Worm (Caenorhabditis elegans) whole organism, L4 larva: ENCODE data around the gene R10E11.9.
A peak's percentile ranks its signal among the peaks of the same experiment; 100 is the strongest.

Experiments used
- F10B5.3 ChIP-seq: sonication (generic microtip); optimal IDR thresholded peaks from 2 replicates; lab custom pipeline; 2016; ENCODE audit warnings: mild to moderate bottlenecking, missing genetic modification characterization, missing compliant biosample characterization
- F44E2.7 ChIP-seq: fragments of 200-800 bp; sonication (Bioruptor generic); IDR thresholded peaks from 2 replicates; pipeline ENCODE4 v2.1.2; 2022; ENCODE audit warnings: missing genetic modification characterization, missing compliant biosample characterization
- R02D3.7 ChIP-seq: fragments of 150-350 bp; sonication (generic microtip); optimal IDR thresholded peaks from 3 replicates; lab custom pipeline; 2014; ENCODE audit warnings: missing biosample characterization, missing genetic modification characterization
- T20F7.1 ChIP-seq: fragments of 200-800 bp; sonication (Bioruptor generic); optimal IDR thresholded peaks from 2 replicates; lab custom pipeline; 2018; ENCODE audit warnings: mild to moderate bottlenecking, missing genetic modification characterization, missing compliant biosample characterization
- T26A8.4 ChIP-seq: fragments of 200-800 bp; sonication (Bioruptor generic); IDR thresholded peaks from 2 replicates; pipeline ENCODE4 v1.3.6; 2022; ENCODE audit warnings: missing genetic modification characterization, missing compliant biosample characterization
- Y105C5A.15 ChIP-seq: fragments of 200-800 bp; sonication (Bioruptor generic); IDR thresholded peaks from 2 replicates; pipeline ENCODE4 v1.3.6; 2022; ENCODE audit warnings: missing genetic modification characterization, missing compliant biosample characterization
- aha-1 ChIP-seq: fragments of 150-350 bp; peaks from one replicate; lab custom pipeline; 2014; ENCODE audit warnings: missing biosample characterization, missing genetic modification characterization
- aly-2 ChIP-seq: sonication (generic microtip); optimal IDR thresholded peaks from 2 replicates; lab custom pipeline; 2018; ENCODE audit warnings: missing biosample characterization, missing genetic modification characterization
- ama-1 ChIP-seq: fragments of 150-350 bp; optimal IDR thresholded peaks from 2 replicates; lab custom pipeline; 2014; ENCODE audit warnings: inconsistent platforms, mixed read lengths
- ceh-28 ChIP-seq: fragments of 150-350 bp; optimal IDR thresholded peaks from 2 replicates; lab custom pipeline; 2014; ENCODE audit warnings: missing biosample characterization, missing genetic modification reagents, missing genetic modification characterization
- ceh-82 ChIP-seq: sonication (generic microtip); optimal IDR thresholded peaks from 2 replicates; lab custom pipeline; 2017; ENCODE audit warnings: missing biosample characterization, missing genetic modification characterization
- ctbp-1 ChIP-seq: fragments of 200-800 bp; sonication (Bioruptor generic); IDR thresholded peaks from 2 replicates; pipeline ENCODE4 v1.3.6; 2022; ENCODE audit warnings: missing genetic modification reagents, missing genetic modification characterization, missing compliant biosample characterization
- daf-12 ChIP-seq: fragments of 150-350 bp; optimal IDR thresholded peaks from 2 replicates; lab custom pipeline; 2014; ENCODE audit warnings: missing biosample characterization, missing genetic modification reagents, missing genetic modification characterization
- daf-16 ChIP-seq, 3 experiments: sonication (generic microtip); optimal IDR thresholded peaks; 2 replicates each; lab custom pipeline; 2016 to 2017; ENCODE audit warnings: missing genetic modification characterization in 3 of 3, missing genetic modification reagents in 3 of 3, mild to moderate bottlenecking in 2 of 3, missing compliant biosample characterization in 2 of 3, missing biosample characterization in 1 of 3, moderate library complexity in 1 of 3
- daf-8 ChIP-seq: fragments of 200-800 bp; sonication (Bioruptor generic); IDR thresholded peaks from 2 replicates; pipeline ENCODE4 v1.3.6; 2022; ENCODE audit warnings: missing genetic modification characterization, missing compliant biosample characterization
- dve-1 ChIP-seq: sonication (generic microtip); optimal IDR thresholded peaks from 2 replicates; lab custom pipeline; 2017; ENCODE audit warnings: antibody characterized with exemption, mild to moderate bottlenecking, missing genetic modification characterization, missing compliant biosample characterization; ENCODE audit not compliant: insufficient read depth
- egl-27 ChIP-seq: sonication (generic microtip); optimal IDR thresholded peaks from 3 replicates; lab custom pipeline; 2017; ENCODE audit warnings: missing biosample characterization, missing genetic modification reagents, missing genetic modification characterization
- fos-1 ChIP-seq: fragments of 150-350 bp; optimal IDR thresholded peaks from 2 replicates; lab custom pipeline; 2014; ENCODE audit warnings: missing biosample characterization, missing genetic modification characterization
- hif-1 ChIP-seq, 2 experiments: sonication (generic microtip); optimal IDR thresholded peaks; 2 replicates each; lab custom pipeline; 2016 to 2017; ENCODE audit warnings: missing compliant biosample characterization in 2 of 2, missing genetic modification characterization in 2 of 2, missing genetic modification reagents in 2 of 2, missing genotype in 2 of 2, mild to moderate bottlenecking in 1 of 2
- hlh-11 ChIP-seq: fragments of 200-800 bp; sonication (Bioruptor generic); optimal IDR thresholded peaks from 2 replicates; lab custom pipeline; 2018; ENCODE audit warnings: mild to moderate bottlenecking, missing genetic modification characterization, missing compliant biosample characterization
- hlh-30 ChIP-seq: sonication (generic microtip); optimal IDR thresholded peaks from 2 replicates; lab custom pipeline; 2017; ENCODE audit warnings: antibody characterized with exemption, mild to moderate bottlenecking, missing genetic modification characterization, missing compliant biosample characterization; ENCODE audit not compliant: insufficient read depth
- hmg-1.1 ChIP-seq: fragments of 200-800 bp; sonication (Bioruptor generic); IDR thresholded peaks from 2 replicates; pipeline ENCODE4 v1.3.6; 2022; ENCODE audit warnings: missing genetic modification reagents, missing genetic modification characterization, missing compliant biosample characterization
- lin-13 ChIP-seq: fragments of 150-350 bp; optimal IDR thresholded peaks from 2 replicates; lab custom pipeline; 2014; ENCODE audit warnings: missing biosample characterization, missing genetic modification reagents, missing genetic modification characterization
- lin-38 ChIP-seq: fragments of 200-800 bp; sonication (Bioruptor generic); IDR thresholded peaks from 2 replicates; pipeline ENCODE4 v1.3.6; 2022; ENCODE audit warnings: missing genetic modification reagents, missing genetic modification characterization, missing compliant biosample characterization
- lin-39 ChIP-seq: fragments of 150-350 bp; optimal IDR thresholded peaks from 2 replicates; lab custom pipeline; 2014; ENCODE audit warnings: missing biosample characterization, missing genetic modification reagents, missing genetic modification characterization
- lir-3 ChIP-seq: sonication (generic microtip); optimal IDR thresholded peaks from 2 replicates; lab custom pipeline; 2016; ENCODE audit warnings: mild to moderate bottlenecking, missing genetic modification characterization, missing compliant biosample characterization
- lsy-2 ChIP-seq, 2 experiments: fragments of 150-350 bp in 1 of 2; sonication (generic microtip) in 1 of 2; optimal IDR thresholded peaks; 2 replicates each; lab custom pipeline; 2014 to 2017; ENCODE audit warnings: missing biosample characterization in 2 of 2, missing genetic modification characterization in 2 of 2
- madf-9 ChIP-seq: fragments of 200-800 bp; sonication (Bioruptor generic); conservative IDR thresholded peaks from 2 replicates; pipeline ENCODE4 v1.3.6; 2022; ENCODE audit warnings: missing genetic modification reagents, missing genetic modification characterization, missing compliant biosample characterization
- mdt-29 ChIP-seq: fragments of 200-800 bp; sonication (Bioruptor generic); IDR thresholded peaks from 2 replicates; pipeline ENCODE4 v1.3.6; 2022; ENCODE audit warnings: missing genetic modification reagents, missing genetic modification characterization, missing compliant biosample characterization
- mes-2 ChIP-seq: sonication (generic microtip); optimal IDR thresholded peaks from 2 replicates; lab custom pipeline; 2016; ENCODE audit warnings: missing genotype, mild to moderate bottlenecking, missing genetic modification characterization, missing compliant biosample characterization; ENCODE audit not compliant: poor library complexity, severe bottlenecking
- nhr-10 ChIP-seq: fragments of 150-350 bp; optimal IDR thresholded peaks from 2 replicates; lab custom pipeline; 2014; ENCODE audit warnings: missing biosample characterization, missing genetic modification characterization
- nhr-11 ChIP-seq: fragments of 150-350 bp; optimal IDR thresholded peaks from 2 replicates; lab custom pipeline; 2014; ENCODE audit warnings: missing biosample characterization, missing genetic modification characterization
- nhr-41 ChIP-seq: fragments of 200-800 bp; sonication (Bioruptor generic); IDR thresholded peaks from 2 replicates; pipeline ENCODE4 v1.3.6; 2022; ENCODE audit warnings: missing genetic modification reagents, missing genetic modification characterization, missing compliant biosample characterization
- nhr-6 ChIP-seq: fragments of 150-350 bp; optimal IDR thresholded peaks from 2 replicates; lab custom pipeline; 2014; ENCODE audit warnings: missing biosample characterization, missing genetic modification characterization
- nhr-77 ChIP-seq: fragments of 150-350 bp; optimal IDR thresholded peaks from 2 replicates; lab custom pipeline; 2014; ENCODE audit warnings: missing biosample characterization, missing genetic modification characterization
- saeg-2 ChIP-seq: fragments of 200-800 bp; sonication (Bioruptor generic); IDR thresholded peaks from 2 replicates; pipeline ENCODE4 v1.3.6; 2022; ENCODE audit warnings: missing genetic modification reagents, missing genetic modification characterization, missing compliant biosample characterization
- sdz-12 ChIP-seq: fragments of 200-800 bp; sonication (Bioruptor generic); optimal IDR thresholded peaks from 2 replicates; lab custom pipeline; 2018; ENCODE audit warnings: mild to moderate bottlenecking, missing genetic modification characterization, missing compliant biosample characterization
- tra-1 ChIP-seq: fragments of 200-800 bp; sonication (Bioruptor generic); IDR thresholded peaks from 2 replicates; pipeline ENCODE4 v1.3.6; 2022; ENCODE audit warnings: missing genetic modification reagents, missing genetic modification characterization, missing compliant biosample characterization
- zfp-2 ChIP-seq: sonication (generic microtip); optimal IDR thresholded peaks from 2 replicates; lab custom pipeline; 2016; ENCODE audit warnings: mild to moderate bottlenecking, missing genetic modification characterization, missing compliant biosample characterization
- zip-2 ChIP-seq: fragments of 150-350 bp; optimal IDR thresholded peaks from 2 replicates; lab custom pipeline; 2014; ENCODE audit warnings: missing biosample characterization, missing genetic modification characterization
- ztf-11 ChIP-seq: fragments of 150-350 bp; optimal IDR thresholded peaks from 2 replicates; lab custom pipeline; 2014; ENCODE audit warnings: missing biosample characterization, missing genetic modification characterization

Gene R10E11.9

ce11 chrIII:9817087-9817612 lies 23.7 kb upstream of the R10E11.9 start, which contains the start of gene cnx-1 (continued):
- TF ChIP-seq egl-27 (tag; lab: Kevin White, UChicago) (no peak), nhr-6 (tag; lab: Kevin White, UChicago) (peak; percentile 63), daf-8 (no peak), lin-39 (tag; lab: Kevin White, UChicago) (no peak), R02D3.7 (tag; lab: Kevin White, UChicago) (no peak), nhr-41 (GFP tag; lab: Robert Waterston, UW) (no peak), lin-13 (GFP tag; lab: Kevin White, UChicago) (no peak), F10B5.3 (tag; lab: Kevin White, UChicago) (no peak), ctbp-1 (GFP tag; lab: Robert Waterston, UW) (no peak), aha-1 (tag; lab: Kevin White, UChicago) (peak; percentile 84), nhr-77 (tag; lab: Kevin White, UChicago) (no peak), tra-1 (GFP tag; lab: Robert Waterston, UW) (no peak), sdz-12 (GFP tag; lab: Kevin White, UChicago) (no peak), saeg-2 (no peak), madf-9 (no peak), mdt-29 (GFP tag; lab: Robert Waterston, UW) (no peak), Y105C5A.15 (GFP tag; lab: Robert Waterston, UW) (no peak), ceh-28 (tag; lab: Kevin White, UChicago) (peak; percentile 28), daf-12 (no peak), ceh-82 (no peak), hmg-1.1 (GFP tag; lab: Robert Waterston, UW) (no peak; the same call in none of the 2 replicates), F44E2.7 (0 out of 2 replicates have a peak, but pooled peaks have one; percentile 22), zfp-2 (tag; lab: Kevin White, UChicago) (no peak), aly-2 (tag; lab: Kevin White, UChicago) (no peak), zip-2 (no peak), nhr-11 (peak; percentile 30), mes-2 (tag; lab: Kevin White, UChicago) (peak; percentile 41), nhr-10 (no peak), hlh-11 (tag; lab: Kevin White, UChicago) (peak; percentile 16), lir-3 (tag; lab: Kevin White, UChicago) (no peak)

- TF ChIP-seq dve-1, result no peak
- TF ChIP-seq lir-3 (tag; lab: Kevin White, UChicago), result no peak
- TF ChIP-seq T26A8.4 (GFP tag; lab: Robert Waterston, UW), result 0 out of 2 replicates have a peak, but pooled peaks have one; percentile 13
- no peak for TF ChIP-seq fos-1 (tag; lab: Kevin White, UChicago)
- TF ChIP-seq ztf-11 (tag; lab: Kevin White, UChicago), result no peak
- no peak for TF ChIP-seq zfp-2 (tag; lab: Kevin White, UChicago)
- TF ChIP-seq daf-16 (GFP tag; optimal IDR thresholded peaks at IDR 0.05; lab: Kevin White, UChicago), result no peak
- no peak for TF ChIP-seq daf-16 (tag; optimal IDR thresholded peaks at IDR 0.05; lab: Kevin White, UChicago)
These were observed 19.7 kb upstream of the R10E11.9 start, which contains the start of gene ZK632.14 for ce11 chrIII:9813146-9813545. TSS of gene ZK632.14 (plus strand) at chrIII:9813446.

- TF ChIP-seq hlh-30 (tag; lab: Kevin White, UChicago), result peak; percentile 9
- peak; percentile 35 for TF ChIP-seq mes-2 (tag; lab: Kevin White, UChicago)
- no peak for TF ChIP-seq ceh-82
- peak; percentile 53 for TF ChIP-seq lin-38
- no peak for TF ChIP-seq ama-1 (lab: Kevin White, UChicago)
- TF ChIP-seq hif-1 (tag; optimal IDR thresholded peaks at IDR 0.05; lab: Kevin White, UChicago), result peak in 1 of 2 experiments; percentile 54
- peak; percentile 3 for TF ChIP-seq dve-1
- TF ChIP-seq lsy-2 (tag; optimal IDR thresholded peaks at IDR 0.05; lab: Kevin White, UChicago), result peak in 1 of 2 experiments; percentile 37
- TF ChIP-seq T20F7.1 (GFP tag; lab: Kevin White, UChicago), result peak; percentile 37
These were observed 14.7 kb upstream of the R10E11.9 start, which contains the start of gene gtap-2 for ce11 chrIII:9808179-9808578. TSS of gene gtap-2 (plus strand) at chrIII:9808544.
